Worm (Caenorhabditis elegans): Measurements from ENCODE around the gene srg-65.

DNA sequence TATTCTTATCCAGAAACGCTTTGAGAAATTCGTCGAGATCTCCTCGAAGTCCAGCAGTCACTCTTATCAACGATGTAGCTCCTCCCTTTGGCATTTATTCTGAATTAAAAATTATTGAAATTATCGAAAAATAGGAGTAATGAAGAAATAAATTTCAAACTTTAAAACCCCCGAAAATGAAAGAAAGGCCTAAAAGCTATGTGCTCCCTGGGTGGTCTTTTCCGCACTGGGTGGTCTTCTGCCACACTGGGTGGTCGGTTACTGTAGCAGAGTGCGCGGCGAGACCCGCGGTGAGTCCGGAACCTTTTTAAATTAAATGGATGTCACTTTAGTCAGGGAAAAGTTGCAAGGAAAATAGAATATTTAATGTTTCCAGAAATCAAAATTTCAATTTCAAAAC is 45.7 kb downstream of the srg-65 start, which contains the start of gene snpc-1.3:
- TF ChIP-seq lin-39 (tag; optimal IDR thresholded peaks at IDR 0.05) = no peak
- TF ChIP-seq unc-62 (GFP tag; optimal IDR thresholded peaks at IDR 0.05) = no peak
- no peak for TF ChIP-seq nhr-77 (tag; optimal IDR thresholded peaks at IDR 0.05)
- no peak for TF ChIP-seq lin-11 (tag; optimal IDR thresholded peaks at IDR 0.05)
- no peak for TF ChIP-seq fos-1 (tag; optimal IDR thresholded peaks at IDR 0.05)
- TF ChIP-seq gmeb-1 (tag; optimal IDR thresholded peaks at IDR 0.05) = no peak
- TF ChIP-seq nhr-237 (tag; optimal IDR thresholded peaks at IDR 0.05) = no peak
- TF ChIP-seq aly-2 (tag; optimal IDR thresholded peaks at IDR 0.05) = no peak
- no peak for TF ChIP-seq nhr-25 (tag; optimal IDR thresholded peaks at IDR 0.05)
- TF ChIP-seq lin-13 (GFP tag; optimal IDR thresholded peaks at IDR 0.05) = no peak
- no peak for TF ChIP-seq ztf-11 (tag; optimal IDR thresholded peaks at IDR 0.05)
- TF ChIP-seq nhr-12 (tag; optimal IDR thresholded peaks at IDR 0.05) = no peak
- TF ChIP-seq skn-1 (tag; optimal IDR thresholded peaks at IDR 0.05) = no peak
- TF ChIP-seq mab-5 (tag; optimal IDR thresholded peaks at IDR 0.05) = no peak
